Fruit fly (Drosophila melanogaster): ENCODE data around the gene Obp73a.

DNA sequence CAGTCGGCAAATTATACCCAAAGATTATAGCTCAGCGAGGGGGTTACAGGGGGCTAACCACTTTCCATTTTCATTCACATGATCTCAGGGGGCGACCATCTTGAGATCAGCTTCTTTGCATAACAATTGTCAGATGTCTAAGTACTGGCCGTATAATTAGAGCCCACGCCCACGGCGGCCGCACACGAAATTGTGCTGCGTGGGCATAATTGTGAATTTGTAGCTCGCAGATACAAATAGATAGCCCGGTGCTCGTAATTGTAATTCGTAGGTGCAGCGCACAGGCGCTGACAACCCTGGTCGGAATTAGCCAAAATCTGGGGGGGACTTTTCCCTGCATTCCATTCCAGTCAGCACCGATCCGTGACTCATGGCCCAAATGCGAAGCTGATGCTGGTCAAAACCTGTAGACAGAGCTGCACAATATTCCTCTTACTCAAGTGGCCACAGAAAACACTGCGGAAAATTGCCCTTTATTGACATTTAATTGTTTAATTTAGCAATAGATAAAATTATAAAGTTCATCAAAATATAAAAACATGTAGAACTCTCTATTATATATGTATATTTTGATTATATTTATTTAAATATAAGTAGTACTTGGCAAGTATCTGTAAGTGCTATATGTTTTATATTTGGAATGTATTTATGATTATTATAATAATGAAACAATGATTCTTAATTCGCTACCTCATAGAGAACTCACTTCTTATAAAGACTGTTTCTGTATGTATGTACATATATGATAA, 27.6 kb downstream of the Obp73a start:
- TF ChIP-seq Dll (optimal IDR thresholded peaks at IDR 0.05) (no peak), EcR (GFP tag; optimal IDR thresholded peaks at IDR 0.05) (no peak), CG8478 (optimal IDR thresholded peaks at IDR 0.05) (no peak)

Measured in whole organism.